Worm (Caenorhabditis elegans) whole organism, L2 larva: ENCODE measurements around the gene ttll-15.

Source experiments
- C34F6.9 ChIP-seq: fragments of 150-350 bp; optimal IDR thresholded peaks from 2 replicates; lab custom pipeline; 2014; ENCODE audit warnings: missing biosample characterization, missing genetic modification characterization
- F13H6.1 ChIP-seq: sonication (generic microtip); optimal IDR thresholded peaks from 2 replicates; lab custom pipeline; 2016; ENCODE audit warnings: missing genetic modification characterization, missing compliant biosample characterization
- R02D3.7 ChIP-seq: fragments of 150-350 bp; optimal IDR thresholded peaks from 2 replicates; lab custom pipeline; 2014; ENCODE audit warnings: missing biosample characterization, missing genetic modification characterization
- Y55F3AM.14 ChIP-seq: fragments of 200-800 bp; sonication (Bioruptor generic); optimal IDR thresholded peaks from 2 replicates; lab custom pipeline; 2018; ENCODE audit warnings: mild to moderate bottlenecking, missing genetic modification characterization, missing compliant biosample characterization
- ZK546.5 ChIP-seq: sonication (generic microtip); optimal IDR thresholded peaks from 2 replicates; lab custom pipeline; 2017; ENCODE audit warnings: missing biosample characterization, missing genetic modification characterization
- alr-1 ChIP-seq: fragments of 150-350 bp; optimal IDR thresholded peaks from 2 replicates; lab custom pipeline; 2014; ENCODE audit warnings: missing biosample characterization, missing genetic modification characterization
- aly-2 ChIP-seq: fragments of 150-350 bp; optimal IDR thresholded peaks from 2 replicates; lab custom pipeline; 2014; ENCODE audit warnings: missing biosample characterization, missing genetic modification characterization
- ama-1 ChIP-seq: fragments of 150-350 bp; optimal IDR thresholded peaks from 2 replicates; lab custom pipeline; 2018; ENCODE audit warnings: inconsistent platforms
- blmp-1 ChIP-seq: sonication (generic microtip); optimal IDR thresholded peaks from 2 replicates; lab custom pipeline; 2017; ENCODE audit warnings: missing genetic modification characterization, mild to moderate bottlenecking, missing compliant biosample characterization, antibody characterized with exemption, moderate library complexity; ENCODE audit not compliant: insufficient read depth
- ceh-16 ChIP-seq: fragments of 150-350 bp; optimal IDR thresholded peaks from 2 replicates; lab custom pipeline; 2014; ENCODE audit warnings: missing biosample characterization, missing genetic modification characterization
- ceh-82 ChIP-seq: fragments of 150-350 bp; optimal IDR thresholded peaks from 2 replicates; lab custom pipeline; 2014; ENCODE audit warnings: missing biosample characterization, missing genetic modification characterization
- crh-2 ChIP-seq: sonication (generic microtip); optimal IDR thresholded peaks from 2 replicates; lab custom pipeline; 2017; ENCODE audit warnings: missing biosample characterization, missing genetic modification characterization
- dmd-4 ChIP-seq: sonication (generic microtip); optimal IDR thresholded peaks from 2 replicates; lab custom pipeline; 2017; ENCODE audit warnings: missing biosample characterization, missing genetic modification characterization
- egl-27 ChIP-seq: sonication (generic microtip); optimal IDR thresholded peaks from 3 replicates; lab custom pipeline; 2017; ENCODE audit warnings: missing biosample characterization, missing genetic modification reagents, missing genetic modification characterization
- elt-1 ChIP-seq: fragments of 150-350 bp; optimal IDR thresholded peaks from 2 replicates; lab custom pipeline; 2014; ENCODE audit warnings: missing biosample characterization, missing genetic modification characterization
- elt-3 ChIP-seq: sonication (generic microtip); optimal IDR thresholded peaks from 2 replicates; lab custom pipeline; 2017; ENCODE audit warnings: missing biosample characterization, missing genetic modification characterization
- fos-1 ChIP-seq: fragments of 150-350 bp; optimal IDR thresholded peaks from 2 replicates; lab custom pipeline; 2014; ENCODE audit warnings: missing biosample characterization, missing genetic modification characterization
- gmeb-1 ChIP-seq: fragments of 150-350 bp; optimal IDR thresholded peaks from 2 replicates; lab custom pipeline; 2014; ENCODE audit warnings: missing biosample characterization, missing genetic modification characterization
- lin-11 ChIP-seq: fragments of 150-350 bp; sonication (generic microtip); optimal IDR thresholded peaks from 2 replicates; lab custom pipeline; 2014; ENCODE audit warnings: missing biosample characterization, missing genetic modification characterization, inconsistent platforms, mixed read lengths
- lin-13 ChIP-seq: fragments of 150-350 bp; optimal IDR thresholded peaks from 2 replicates; lab custom pipeline; 2014; ENCODE audit warnings: missing biosample characterization, missing genetic modification reagents, missing genetic modification characterization
- lin-39 ChIP-seq: fragments of 150-350 bp; optimal IDR thresholded peaks from 2 replicates; lab custom pipeline; 2014; ENCODE audit warnings: missing biosample characterization, missing genetic modification reagents, missing genetic modification characterization
- lsy-2 ChIP-seq, 2 experiments: fragments of 150-350 bp in 1 of 2; sonication (generic microtip) in 1 of 2; optimal IDR thresholded peaks; 2 replicates each; lab custom pipeline; 2014 to 2017; ENCODE audit warnings: missing biosample characterization in 2 of 2, missing genetic modification characterization in 2 of 2
- mab-5 ChIP-seq: fragments of 150-350 bp; optimal IDR thresholded peaks from 2 replicates; lab custom pipeline; 2014; ENCODE audit warnings: missing biosample characterization, missing genetic modification characterization
- mbf-1 ChIP-seq: sonication (generic microtip); optimal IDR thresholded peaks from 2 replicates; lab custom pipeline; 2017; ENCODE audit warnings: missing biosample characterization, missing genetic modification characterization
- mdl-1 ChIP-seq, 2 experiments: fragments of 150-350 bp in 1 of 2; sonication (generic microtip) in 1 of 2; optimal IDR thresholded peaks; 2 replicates each; lab custom pipeline; 2017; ENCODE audit warnings: missing biosample characterization in 2 of 2, missing genetic modification characterization in 2 of 2
- nhr-10 ChIP-seq: sonication (generic microtip); optimal IDR thresholded peaks from 2 replicates; lab custom pipeline; 2017; ENCODE audit warnings: missing biosample characterization, missing genetic modification characterization
- nhr-11 ChIP-seq: fragments of 150-350 bp; optimal IDR thresholded peaks from 2 replicates; lab custom pipeline; 2014; ENCODE audit warnings: missing biosample characterization, missing genetic modification characterization
- nhr-12 ChIP-seq: fragments of 150-350 bp; optimal IDR thresholded peaks from 2 replicates; lab custom pipeline; 2014; ENCODE audit warnings: missing biosample characterization, missing genetic modification characterization
- nhr-129 ChIP-seq: fragments of 150-350 bp; optimal IDR thresholded peaks from 2 replicates; lab custom pipeline; 2014; ENCODE audit warnings: missing biosample characterization, missing genetic modification characterization
- nhr-21 ChIP-seq: fragments of 150-350 bp; optimal IDR thresholded peaks from 2 replicates; lab custom pipeline; 2014; ENCODE audit warnings: missing biosample characterization, missing genetic modification characterization
- nhr-23 ChIP-seq: fragments of 150-350 bp; optimal IDR thresholded peaks from 2 replicates; lab custom pipeline; 2014; ENCODE audit warnings: missing biosample characterization, missing genetic modification reagents, missing genetic modification characterization
- nhr-237 ChIP-seq: fragments of 150-350 bp; optimal IDR thresholded peaks from 2 replicates; lab custom pipeline; 2014; ENCODE audit warnings: missing biosample characterization, missing genetic modification characterization
- nhr-25 ChIP-seq: fragments of 150-350 bp; sonication (generic microtip); optimal IDR thresholded peaks from 3 replicates; lab custom pipeline; 2014; ENCODE audit warnings: missing biosample characterization, missing genetic modification characterization
- nhr-6 ChIP-seq: fragments of 150-350 bp; optimal IDR thresholded peaks from 2 replicates; lab custom pipeline; 2014; ENCODE audit warnings: missing biosample characterization, missing genetic modification characterization
- nhr-77 ChIP-seq: fragments of 150-350 bp; optimal IDR thresholded peaks from 2 replicates; lab custom pipeline; 2014; ENCODE audit warnings: missing biosample characterization, missing genetic modification characterization
- sem-4 ChIP-seq: fragments of 150-350 bp; optimal IDR thresholded peaks from 2 replicates; lab custom pipeline; 2014; ENCODE audit warnings: missing biosample characterization, missing genetic modification reagents, missing genetic modification characterization
- skn-1 ChIP-seq: sonication (generic microtip); optimal IDR thresholded peaks from 2 replicates; lab custom pipeline; 2017; ENCODE audit warnings: missing biosample characterization, missing genetic modification characterization
- sma-3 ChIP-seq: sonication (generic microtip); optimal IDR thresholded peaks from 2 replicates; lab custom pipeline; 2016; ENCODE audit warnings: missing genetic modification reagents, missing genetic modification characterization, missing compliant biosample characterization
- snpc-4 ChIP-seq: fragments of 150-350 bp; optimal IDR thresholded peaks from 2 replicates; lab custom pipeline; 2014; ENCODE audit warnings: missing biosample characterization, missing genetic modification characterization
- unc-39 ChIP-seq: fragments of 150-350 bp; optimal IDR thresholded peaks from 2 replicates; lab custom pipeline; 2014; ENCODE audit warnings: missing biosample characterization, missing genetic modification characterization
- unc-55 ChIP-seq: fragments of 150-350 bp; sonication (generic microtip); optimal IDR thresholded peaks from 3 replicates; lab custom pipeline; 2014; ENCODE audit warnings: missing biosample characterization, missing genetic modification reagents, missing genetic modification characterization
- zag-1 ChIP-seq: fragments of 150-350 bp; optimal IDR thresholded peaks from 2 replicates; lab custom pipeline; 2014; ENCODE audit warnings: missing biosample characterization, missing genetic modification characterization
- ztf-1 ChIP-seq: fragments of 200-800 bp; sonication (Bioruptor generic); conservative IDR thresholded peaks from 2 replicates; pipeline ENCODE4 v1.3.6; 2022; ENCODE audit warnings: missing genetic modification characterization, missing compliant biosample characterization
- ztf-11 ChIP-seq: sonication (generic microtip); optimal IDR thresholded peaks from 2 replicates; lab custom pipeline; 2017; ENCODE audit warnings: missing biosample characterization, missing genetic modification characterization
- ztf-4 ChIP-seq: fragments of 150-350 bp; optimal IDR thresholded peaks from 2 replicates; lab custom pipeline; 2014; ENCODE audit warnings: missing biosample characterization, missing genetic modification characterization

The ttll-15 gene

ce11 chrV:10363834-10364233, 5.5 kb downstream of the ttll-15 start:
- TF ChIP-seq aly-2 (tag; lab: Kevin White, UChicago) (no peak), nhr-12 (tag; lab: Kevin White, UChicago) (no peak), R02D3.7 (tag; lab: Kevin White, UChicago) (no peak), nhr-11 (tag; lab: Kevin White, UChicago) (no peak), nhr-6 (tag; lab: Kevin White, UChicago) (no peak), Y55F3AM.14 (GFP tag; lab: Kevin White, UChicago) (no peak), lsy-2 (tag; optimal IDR thresholded peaks at IDR 0.05; lab: Kevin White, UChicago) (no peak), unc-55 (GFP tag; lab: Kevin White, UChicago) (no peak), nhr-25 (tag; lab: Kevin White, UChicago) (no peak), ztf-1 (no peak), sma-3 (GFP tag; lab: Kevin White, UChicago) (no peak), lin-11 (no peak), ztf-4 (tag; lab: Kevin White, UChicago) (no peak), mdl-1 (tag; optimal IDR thresholded peaks at IDR 0.05; lab: Kevin White, UChicago) (no peak), C34F6.9 (tag; lab: Kevin White, UChicago) (no peak), alr-1 (tag; lab: Kevin White, UChicago) (no peak), unc-39 (no peak), blmp-1 (tag; lab: Kevin White, UChicago) (no peak)

ce11 chrV:10368256-10368655, 9.9 kb downstream of the ttll-15 start, which contains the start of gene sri-20:
sri-20 (plus strand) TSS chrV:10368556.
- no peak for TF ChIP-seq nhr-237 (tag; lab: Kevin White, UChicago)
- no peak for TF ChIP-seq unc-39
- TF ChIP-seq dmd-4 (tag; lab: Kevin White, UChicago): no peak
- TF ChIP-seq zag-1 (tag; lab: Kevin White, UChicago): no peak
- TF ChIP-seq nhr-10 (tag; lab: Kevin White, UChicago): no peak
- no peak for TF ChIP-seq nhr-25 (tag; lab: Kevin White, UChicago)
- TF ChIP-seq ZK546.5 (tag; lab: Kevin White, UChicago): no peak
- TF ChIP-seq sem-4 (tag; lab: Kevin White, UChicago): no peak
- no peak for TF ChIP-seq ceh-82 (tag; lab: Kevin White, UChicago)
- no peak for TF ChIP-seq mbf-1
- TF ChIP-seq nhr-11 (tag; lab: Kevin White, UChicago): no peak
- TF ChIP-seq sma-3 (GFP tag; lab: Kevin White, UChicago): no peak
- no peak for TF ChIP-seq ztf-4 (tag; lab: Kevin White, UChicago)
- TF ChIP-seq lin-11: no peak
- TF ChIP-seq ztf-11: no peak
- TF ChIP-seq mab-5: no peak
- TF ChIP-seq Y55F3AM.14 (GFP tag; lab: Kevin White, UChicago): no peak
- TF ChIP-seq, all 48 proteins: peak for 0

- TF ChIP-seq dmd-4 (tag; lab: Kevin White, UChicago) (no peak), lin-39 (tag; lab: Kevin White, UChicago) (no peak), mab-5 (no peak), nhr-237 (tag; lab: Kevin White, UChicago) (no peak), blmp-1 (tag; lab: Kevin White, UChicago) (no peak), elt-1 (no peak), snpc-4 (tag; lab: Kevin White, UChicago) (no peak), gmeb-1 (tag; lab: Kevin White, UChicago) (peak; percentile 64), nhr-12 (tag; lab: Kevin White, UChicago) (no peak), fos-1 (tag; lab: Kevin White, UChicago) (peak; percentile 76), ZK546.5 (tag; lab: Kevin White, UChicago) (no peak), sma-3 (GFP tag; lab: Kevin White, UChicago) (peak; percentile 61), aly-2 (tag; lab: Kevin White, UChicago) (no peak), nhr-10 (tag; lab: Kevin White, UChicago) (no peak), Y55F3AM.14 (GFP tag; lab: Kevin White, UChicago) (no peak), unc-55 (GFP tag; lab: Kevin White, UChicago) (no peak), nhr-6 (tag; lab: Kevin White, UChicago) (no peak), sem-4 (tag; lab: Kevin White, UChicago) (no peak), lsy-2 (tag; optimal IDR thresholded peaks at IDR 0.05; lab: Kevin White, UChicago) (no peak), unc-39 (no peak), nhr-77 (no peak), C34F6.9 (tag; lab: Kevin White, UChicago) (no peak), lin-13 (GFP tag; lab: Kevin White, UChicago) (no peak), ztf-1 (no peak), nhr-23 (tag; lab: Kevin White, UChicago) (no peak), elt-3 (tag; lab: Kevin White, UChicago) (no peak), ceh-82 (tag; lab: Kevin White, UChicago) (no peak), crh-2 (peak; percentile 45), skn-1 (tag; lab: Kevin White, UChicago) (no peak), F13H6.1 (no peak), alr-1 (tag; lab: Kevin White, UChicago) (no peak), nhr-129 (tag; lab: Kevin White, UChicago) (peak; percentile 11), nhr-11 (tag; lab: Kevin White, UChicago) (no peak), ztf-4 (tag; lab: Kevin White, UChicago) (no peak), mdl-1 (tag; optimal IDR thresholded peaks at IDR 0.05; lab: Kevin White, UChicago) (no peak), nhr-21 (tag; lab: Kevin White, UChicago) (no peak), egl-27 (tag; lab: Kevin White, UChicago) (no peak), ama-1 (lab: Kevin White, UChicago) (no peak), ceh-16 (no peak), mbf-1 (no peak), ztf-11 (no peak), lin-11 (no peak), nhr-25 (tag; lab: Kevin White, UChicago) (peak; percentile 22), zag-1 (tag; lab: Kevin White, UChicago) (no peak)
Measured at ce11 chrV:10371177-10371576, 12.8 kb downstream of the ttll-15 start.
